Worm (Caenorhabditis elegans): ENCODE results near the gene W06G6.9.

The W06G6.9 gene

DNA sequence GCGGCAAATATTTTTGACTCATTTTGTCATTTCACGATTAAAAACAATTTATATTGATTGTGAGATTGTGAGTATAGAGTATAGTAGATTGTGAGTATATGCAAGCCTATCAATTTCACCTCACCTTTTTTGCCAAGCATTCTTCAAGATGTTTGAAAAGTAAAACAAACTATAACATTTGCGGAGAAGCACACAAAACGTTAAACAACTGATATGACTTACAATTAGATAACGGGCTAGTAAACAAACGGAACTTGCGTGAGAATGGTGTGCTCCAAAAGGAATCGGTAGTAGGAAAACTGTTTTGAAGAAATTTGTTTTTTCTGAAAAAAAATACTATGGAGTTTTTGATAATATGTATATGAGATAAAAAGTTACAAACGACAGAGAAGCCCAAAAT lies 36.2 kb downstream of the W06G6.9 start:
- TF ChIP-seq nfya-1 (tag; optimal IDR thresholded peaks at IDR 0.05) (no peak), ceh-48 (tag; optimal IDR thresholded peaks at IDR 0.05) (no peak), ceh-14 (tag; optimal IDR thresholded peaks at IDR 0.05) (no peak), ceh-34 (tag; optimal IDR thresholded peaks at IDR 0.05) (no peak), ets-4 (tag; optimal IDR thresholded peaks at IDR 0.05) (no peak)

DNA sequence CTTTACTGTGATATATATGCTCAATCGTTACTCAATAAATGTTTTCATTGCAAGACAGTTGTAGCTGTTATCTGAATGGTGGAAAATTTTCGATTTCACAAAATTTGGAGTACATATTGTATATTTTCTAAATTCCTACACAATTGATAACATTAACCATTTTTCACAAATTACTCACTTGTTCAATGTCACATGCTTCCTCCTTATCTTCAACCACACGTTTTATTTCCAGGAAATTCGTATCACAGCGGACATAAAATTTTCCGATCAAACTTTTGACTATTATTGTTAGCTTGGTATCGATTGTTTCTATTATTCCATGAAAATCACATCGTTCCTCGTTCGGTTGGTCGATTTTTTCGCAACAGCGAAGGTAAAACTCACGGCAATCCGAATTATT lies 37.8 kb downstream of the W06G6.9 start:
- TF ChIP-seq T23F11.4 (GFP tag; optimal IDR thresholded peaks at IDR 0.05) (no peak), ref-2 (tag; optimal IDR thresholded peaks at IDR 0.05) (no peak), hlh-6 (tag; optimal IDR thresholded peaks at IDR 0.05) (no peak), K09A11.1 (tag; optimal IDR thresholded peaks at IDR 0.05; ENCODE audit: insufficient read depth) (no peak), lim-6 (tag; optimal IDR thresholded peaks at IDR 0.05) (no peak), sox-4 (tag; optimal IDR thresholded peaks at IDR 0.05) (no peak), ceh-22 (tag; optimal IDR thresholded peaks at IDR 0.05) (no peak), ceh-45 (GFP tag; IDR thresholded peaks at IDR 0.05) (no peak), mec-3 (tag; optimal IDR thresholded peaks at IDR 0.05; ENCODE audit: borderline replicate concordance) (no peak)

DNA sequence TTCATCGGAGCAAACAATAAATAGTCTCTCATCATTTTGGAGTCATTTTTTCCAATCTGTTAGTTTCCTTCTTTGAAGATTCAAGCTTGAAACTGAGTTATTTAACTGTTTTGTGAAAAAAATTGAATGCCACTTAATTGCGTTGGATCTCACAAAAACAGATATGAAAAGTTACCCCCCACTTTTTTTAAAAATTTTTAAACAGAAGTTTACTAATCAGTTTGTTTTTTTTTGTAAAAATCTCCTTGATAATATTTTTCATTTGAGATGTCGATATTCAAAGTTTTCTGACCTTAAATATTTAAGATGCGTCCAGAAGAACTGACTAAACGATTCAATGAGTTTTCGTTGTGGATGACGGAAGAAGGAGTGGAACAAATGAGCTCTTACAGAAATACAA lies 40.0 kb downstream of the W06G6.9 start, which contains the start of gene Y32B12C.1:
Y32B12C.1 (plus strand) TSS at position 301 of the 400 bp plus-strand sequence.
- TF ChIP-seq ceh-14 (tag; optimal IDR thresholded peaks at IDR 0.05) (no peak), fax-1 (tag; optimal IDR thresholded peaks at IDR 0.05) (no peak), ceh-48 (tag; optimal IDR thresholded peaks at IDR 0.05) (no peak), K09A11.1 (tag; optimal IDR thresholded peaks at IDR 0.05; ENCODE audit: insufficient read depth) (no peak), hlh-15 (tag; optimal IDR thresholded peaks at IDR 0.05) (no peak), pax-1 (tag; optimal IDR thresholded peaks at IDR 0.05) (no peak), unc-55 (GFP tag; optimal IDR thresholded peaks at IDR 0.05) (no peak), pha-2 (tag; optimal IDR thresholded peaks at IDR 0.05) (no peak), che-1 (tag; optimal IDR thresholded peaks at IDR 0.05) (no peak), C38D4.7 (GFP tag; optimal IDR thresholded peaks at IDR 0.05) (no peak), syd-9 (tag; optimal IDR thresholded peaks at IDR 0.05) (no peak), sox-4 (tag; optimal IDR thresholded peaks at IDR 0.05) (no peak)

DNA sequence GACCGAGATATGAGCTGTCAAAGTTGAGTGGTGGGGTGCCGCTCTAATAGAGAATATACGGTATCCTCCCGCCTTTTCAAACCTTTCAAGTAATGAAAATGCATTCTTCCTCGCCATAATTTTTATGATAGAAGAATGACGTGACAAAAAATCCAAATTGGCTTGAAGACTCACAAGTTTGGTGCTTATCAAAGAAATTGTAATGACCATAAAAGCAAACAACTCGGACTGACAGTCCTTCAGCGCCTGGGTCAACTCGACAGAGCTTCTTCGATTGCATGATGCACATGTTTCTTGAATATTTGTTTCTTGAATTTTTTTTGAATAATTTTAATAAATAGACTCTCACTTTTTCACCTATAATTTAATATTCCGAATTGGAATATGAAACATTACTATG lies 40.8 kb downstream of the W06G6.9 start:
- TF ChIP-seq pat-9 (tag; optimal IDR thresholded peaks at IDR 0.05) (no peak), hlh-30 (tag; optimal IDR thresholded peaks at IDR 0.05; ENCODE audit: insufficient read depth) (no peak), Y22D7AL.16 (tag; optimal IDR thresholded peaks at IDR 0.05) (no peak), F13H6.1 (tag; optimal IDR thresholded peaks at IDR 0.05) (no peak), rnt-1 (tag; optimal IDR thresholded peaks at IDR 0.05) (no peak), K09A11.1 (tag; optimal IDR thresholded peaks at IDR 0.05; ENCODE audit: insufficient read depth) (no peak), ceh-6 (GFP tag; optimal IDR thresholded peaks at IDR 0.05) (no peak), odd-2 (tag; optimal IDR thresholded peaks at IDR 0.05) (no peak), unc-3 (GFP tag; conservative IDR thresholded peaks at IDR 0.05) (no peak), unc-3 (tag; optimal IDR thresholded peaks at IDR 0.05) (no peak)

DNA sequence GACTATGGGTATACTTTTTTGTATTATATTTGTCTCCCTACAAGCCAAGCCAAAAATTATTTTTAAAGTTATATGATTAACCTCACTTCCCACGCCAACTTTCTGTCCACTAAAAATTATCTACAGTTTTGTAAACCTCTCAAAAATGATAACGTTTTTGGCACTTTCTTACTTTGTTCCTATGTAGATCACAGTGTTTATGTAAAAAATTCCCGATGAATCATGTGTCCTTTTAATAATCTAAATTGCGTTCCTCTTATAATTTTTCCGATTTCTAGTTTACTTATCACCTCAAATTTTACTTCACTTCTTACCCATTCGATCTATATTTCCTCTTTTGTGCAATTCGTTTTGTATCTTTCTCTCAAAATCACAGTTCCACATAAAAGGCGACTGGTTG lies 42.0 kb downstream of the W06G6.9 start:
- TF ChIP-seq unc-42 (tag; optimal IDR thresholded peaks at IDR 0.05) = no peak
- no peak for TF ChIP-seq C38D4.7 (GFP tag; optimal IDR thresholded peaks at IDR 0.05)
- TF ChIP-seq ets-4 (tag; optimal IDR thresholded peaks at IDR 0.05) = no peak
- TF ChIP-seq fax-1 (tag; optimal IDR thresholded peaks at IDR 0.05) = no peak
- TF ChIP-seq ceh-9 (tag; optimal IDR thresholded peaks at IDR 0.05) = no peak
- no peak for TF ChIP-seq ceh-48 (tag; optimal IDR thresholded peaks at IDR 0.05)
- TF ChIP-seq pros-1 (tag; optimal IDR thresholded peaks at IDR 0.05) = no peak

Data from whole organism, late embryonic.